Worm (Caenorhabditis elegans) whole organism, late embryonic: ENCODE data around the gene K03B8.11.
A peak's percentile ranks its signal among the peaks of the same experiment; 100 is the strongest.

Source experiments
- C08G9.2 ChIP-seq: sonication (generic microtip); optimal IDR thresholded peaks from 2 replicates; lab custom pipeline; 2016; ENCODE audit warnings: mild to moderate bottlenecking, missing genetic modification characterization, moderate library complexity, missing compliant biosample characterization
- K09A11.1 ChIP-seq: sonication (generic microtip); optimal IDR thresholded peaks from 2 replicates; lab custom pipeline; 2017; ENCODE audit warnings: antibody characterized with exemption, mild to moderate bottlenecking, missing genetic modification characterization, missing compliant biosample characterization; ENCODE audit not compliant: insufficient read depth
- T23F11.4 ChIP-seq: fragments of 200-800 bp; sonication (Bioruptor generic); optimal IDR thresholded peaks from 2 replicates; lab custom pipeline; 2018; ENCODE audit warnings: mild to moderate bottlenecking, missing genetic modification characterization, missing compliant biosample characterization
- Y22D7AL.16 ChIP-seq: sonication (generic microtip); optimal IDR thresholded peaks from 2 replicates; lab custom pipeline; 2016; ENCODE audit warnings: missing genetic modification characterization, missing compliant biosample characterization
- ama-1 ChIP-seq: fragments of 150-350 bp; optimal IDR thresholded peaks from 2 replicates; lab custom pipeline; 2014
- ceh-18 ChIP-seq: sonication (generic microtip); optimal IDR thresholded peaks from 2 replicates; lab custom pipeline; 2016; ENCODE audit warnings: missing genetic modification characterization, missing compliant biosample characterization
- ceh-19 ChIP-seq: fragments of 200-800 bp; sonication (Bioruptor generic); optimal IDR thresholded peaks from 2 replicates; lab custom pipeline; 2018; ENCODE audit warnings: mild to moderate bottlenecking, missing genetic modification characterization, missing compliant biosample characterization
- ceh-22 ChIP-seq: sonication (generic microtip); optimal IDR thresholded peaks from 2 replicates; lab custom pipeline; 2017; ENCODE audit warnings: missing biosample characterization, missing genetic modification characterization
- ceh-24 ChIP-seq: sonication (generic microtip); optimal IDR thresholded peaks from 2 replicates; lab custom pipeline; 2016; ENCODE audit warnings: mild to moderate bottlenecking, missing genetic modification characterization, missing compliant biosample characterization
- ceh-30 ChIP-seq: fragments of 150-350 bp; optimal IDR thresholded peaks from 2 replicates; lab custom pipeline; 2014; ENCODE audit warnings: missing biosample characterization, missing genetic modification characterization
- ceh-31 ChIP-seq: sonication (generic microtip); optimal IDR thresholded peaks from 2 replicates; lab custom pipeline; 2016; ENCODE audit warnings: missing genetic modification characterization, missing compliant biosample characterization
- ceh-34 ChIP-seq: sonication (generic microtip); optimal IDR thresholded peaks from 2 replicates; lab custom pipeline; 2016; ENCODE audit warnings: mild to moderate bottlenecking, missing genetic modification characterization, missing compliant biosample characterization
- ceh-48 ChIP-seq: sonication (generic microtip); optimal IDR thresholded peaks from 2 replicates; lab custom pipeline; 2016; ENCODE audit warnings: missing genetic modification characterization, inconsistent platforms, missing compliant biosample characterization
- ceh-6 ChIP-seq: fragments of 200-800 bp; sonication (Bioruptor generic); optimal IDR thresholded peaks from 2 replicates; lab custom pipeline; 2018; ENCODE audit warnings: mild to moderate bottlenecking, missing genetic modification characterization, missing compliant biosample characterization
- dmd-4 ChIP-seq: sonication (generic microtip); optimal IDR thresholded peaks from 2 replicates; lab custom pipeline; 2016; ENCODE audit warnings: borderline replicate concordance, missing genetic modification characterization, missing compliant biosample characterization
- dve-1 ChIP-seq: sonication (generic microtip); optimal IDR thresholded peaks from 2 replicates; lab custom pipeline; 2017; ENCODE audit warnings: antibody characterized with exemption, mild to moderate bottlenecking, missing genetic modification characterization, missing compliant biosample characterization
- elt-4 ChIP-seq: sonication (generic microtip); optimal IDR thresholded peaks from 2 replicates; lab custom pipeline; 2016; ENCODE audit warnings: missing genetic modification characterization, missing compliant biosample characterization
- ets-4 ChIP-seq: sonication (generic microtip); optimal IDR thresholded peaks from 2 replicates; lab custom pipeline; 2016; ENCODE audit warnings: missing genetic modification characterization, missing compliant biosample characterization
- eyg-1 ChIP-seq: sonication (generic microtip); optimal IDR thresholded peaks from 2 replicates; lab custom pipeline; 2016; ENCODE audit warnings: missing genotype, missing genetic modification characterization, missing compliant biosample characterization
- fkh-10 ChIP-seq: fragments of 150-350 bp; optimal IDR thresholded peaks from 2 replicates; lab custom pipeline; 2014; ENCODE audit warnings: missing biosample characterization, missing genetic modification reagents, missing genetic modification characterization
- fkh-6 ChIP-seq: sonication (generic microtip); optimal IDR thresholded peaks from 2 replicates; lab custom pipeline; 2016; ENCODE audit warnings: missing genetic modification characterization, missing compliant biosample characterization
- hlh-30 ChIP-seq: sonication (generic microtip); optimal IDR thresholded peaks from 2 replicates; lab custom pipeline; 2017; ENCODE audit warnings: antibody characterized with exemption, missing genetic modification characterization, missing compliant biosample characterization; ENCODE audit not compliant: insufficient read depth
- hlh-8 ChIP-seq: sonication (generic microtip); optimal IDR thresholded peaks from 2 replicates; lab custom pipeline; 2016; ENCODE audit warnings: missing genotype, missing genetic modification characterization, missing compliant biosample characterization
- lin-11 ChIP-seq: fragments of 200-800 bp; sonication (Bioruptor generic); optimal IDR thresholded peaks from 2 replicates; lab custom pipeline; 2018; ENCODE audit warnings: mild to moderate bottlenecking, missing genetic modification characterization, missing compliant biosample characterization
- nfya-1 ChIP-seq: sonication (generic microtip); optimal IDR thresholded peaks from 2 replicates; lab custom pipeline; 2017; ENCODE audit warnings: missing genetic modification characterization, mild to moderate bottlenecking, missing compliant biosample characterization, antibody characterized with exemption, moderate library complexity
- pat-9 ChIP-seq: fragments of 200-800 bp; sonication (Bioruptor generic); optimal IDR thresholded peaks from 2 replicates; lab custom pipeline; 2018; ENCODE audit warnings: mild to moderate bottlenecking, missing genetic modification characterization, moderate library complexity, missing compliant biosample characterization
- pqm-1 ChIP-seq: sonication (generic microtip); optimal IDR thresholded peaks from 2 replicates; lab custom pipeline; 2016; ENCODE audit warnings: missing genetic modification characterization, missing compliant biosample characterization
- pros-1 ChIP-seq: fragments of 150-350 bp; optimal IDR thresholded peaks from 2 replicates; lab custom pipeline; 2014; ENCODE audit warnings: missing biosample characterization, missing genetic modification reagents, missing genetic modification characterization
- ref-2 ChIP-seq: sonication (generic microtip); optimal IDR thresholded peaks from 2 replicates; lab custom pipeline; 2016; ENCODE audit warnings: missing genetic modification characterization, missing compliant biosample characterization
- sdc-2 ChIP-seq: sonication (generic microtip); optimal IDR thresholded peaks from 2 replicates; lab custom pipeline; 2016; ENCODE audit warnings: missing genotype, missing genetic modification characterization, missing compliant biosample characterization
- sox-2 ChIP-seq: fragments of 200-800 bp; sonication (Bioruptor generic); IDR thresholded peaks from 2 replicates; pipeline ENCODE4 v1.3.6; 2022; ENCODE audit warnings: missing genetic modification reagents, missing genetic modification characterization, missing compliant biosample characterization
- tbx-2 ChIP-seq: sonication (generic microtip); optimal IDR thresholded peaks from 2 replicates; lab custom pipeline; 2016; ENCODE audit warnings: missing genetic modification characterization, missing compliant biosample characterization
- tbx-7 ChIP-seq: sonication (generic microtip); optimal IDR thresholded peaks from 2 replicates; lab custom pipeline; 2016; ENCODE audit warnings: missing genotype, missing genetic modification characterization, missing compliant biosample characterization
- ttx-3 ChIP-seq: sonication (generic microtip); optimal IDR thresholded peaks from 2 replicates; lab custom pipeline; 2016; ENCODE audit warnings: missing genetic modification reagents, missing genetic modification characterization, missing compliant biosample characterization
- unc-42 ChIP-seq: sonication (generic microtip); optimal IDR thresholded peaks from 2 replicates; lab custom pipeline; 2016; ENCODE audit warnings: missing genotype, missing genetic modification characterization, missing compliant biosample characterization
- unc-86 ChIP-seq: sonication (generic microtip); optimal IDR thresholded peaks from 2 replicates; lab custom pipeline; 2016; ENCODE audit warnings: missing genetic modification characterization, missing compliant biosample characterization

Gene K03B8.11

DNA sequence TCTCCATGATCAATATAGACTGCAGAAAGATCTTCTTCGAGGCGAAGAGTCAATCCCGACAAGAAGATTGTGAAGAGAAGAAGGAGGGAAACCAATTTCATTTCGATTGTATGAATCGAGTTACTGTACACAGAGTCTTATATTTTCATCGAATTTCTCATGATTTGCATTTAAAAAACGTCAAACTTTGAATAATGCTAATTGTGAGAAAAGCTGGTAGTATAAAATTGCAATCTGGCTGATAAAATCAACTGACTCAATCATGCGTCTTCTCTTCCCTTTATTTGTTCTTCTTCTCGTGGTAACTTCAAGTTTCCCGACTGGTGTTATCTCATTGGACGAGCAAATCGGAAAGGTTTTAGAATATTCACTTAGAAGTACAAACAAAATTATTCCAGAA is at the start of gene K03B8.11, which contains the start of gene K03B8.14:
K03B8.11 (minus strand) TSS at position 101 of the 400 bp plus-strand sequence.
K03B8.14 (plus strand) TSS at position 110 of the 400 bp plus-strand sequence.
- TF ChIP-seq ceh-34 (no peak), C08G9.2 (no peak), ttx-3 (tag; lab: Kevin White, UChicago) (no peak), ceh-48 (tag; lab: Kevin White, UChicago) (no peak), ceh-31 (tag; lab: Kevin White, UChicago) (no peak), nfya-1 (tag; lab: Kevin White, UChicago) (no peak), Y22D7AL.16 (tag; lab: Kevin White, UChicago) (no peak), eyg-1 (no peak), hlh-8 (no peak), ceh-22 (tag; lab: Kevin White, UChicago) (no peak), pros-1 (tag; lab: Kevin White, UChicago) (no peak), ama-1 (lab: Kevin White, UChicago) (no peak)

DNA sequence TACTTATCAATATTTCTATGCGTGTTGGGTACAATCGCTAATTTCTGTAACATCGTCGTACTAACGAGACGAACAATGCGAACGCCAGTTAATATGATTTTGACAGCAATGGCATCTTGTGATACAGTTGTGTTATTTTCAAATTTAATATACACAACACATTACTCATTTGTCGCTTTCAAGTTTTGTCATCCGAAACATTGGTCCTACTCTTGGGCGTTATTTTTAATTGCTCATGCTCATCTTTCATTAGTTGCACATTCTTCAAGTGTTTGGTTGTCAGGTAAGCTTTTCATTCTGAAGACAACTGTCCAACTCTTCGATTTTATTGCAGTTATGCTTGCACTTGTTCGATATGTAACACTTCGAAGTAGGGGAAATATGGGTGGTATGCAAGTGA is 48.9 kb upstream of the K03B8.11 start:
- TF ChIP-seq dmd-4 (tag; lab: Kevin White, UChicago), result no peak
- no peak for TF ChIP-seq dve-1
- no peak for TF ChIP-seq pqm-1
- TF ChIP-seq elt-4, result no peak
- no peak for TF ChIP-seq ceh-19 (GFP tag; lab: Kevin White, UChicago)
- TF ChIP-seq Y22D7AL.16 (tag; lab: Kevin White, UChicago), result no peak
- no peak for TF ChIP-seq ceh-24 (tag; lab: Kevin White, UChicago)
- TF ChIP-seq nfya-1 (tag; lab: Kevin White, UChicago), result no peak
- TF ChIP-seq pat-9 (tag; lab: Kevin White, UChicago), result no peak

DNA sequence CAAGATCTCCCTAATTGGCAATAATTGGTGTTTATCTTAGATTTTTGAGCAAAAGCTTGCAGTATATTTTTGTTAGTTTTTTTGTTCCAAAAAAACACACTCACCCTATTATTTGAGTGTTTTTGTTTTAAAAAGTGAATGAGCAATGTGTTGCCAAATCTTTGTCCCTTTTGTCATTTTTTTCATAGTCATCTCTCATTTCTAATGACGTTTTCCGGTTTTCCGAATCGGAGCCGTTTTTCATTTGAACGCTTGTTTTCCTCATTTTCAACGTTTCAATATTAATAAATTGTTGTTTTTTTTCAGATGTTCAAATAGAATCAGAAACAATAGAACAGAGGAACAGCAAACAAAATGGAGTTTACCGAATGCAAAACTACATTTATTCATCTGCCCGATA is 48.2 kb upstream of the K03B8.11 start, which contains the start of gene dmsr-1:
dmsr-1 (plus strand) TSS at position 301 of the 400 bp plus-strand sequence.
- no peak for TF ChIP-seq fkh-10 (GFP tag; lab: Kevin White, UChicago)
- no peak for TF ChIP-seq dve-1
- TF ChIP-seq sdc-2, result no peak
- no peak for TF ChIP-seq hlh-30 (tag; lab: Kevin White, UChicago)
- no peak for TF ChIP-seq ceh-30 (tag; lab: Kevin White, UChicago)
- no peak for TF ChIP-seq unc-86 (tag; lab: Kevin White, UChicago)
- TF ChIP-seq ceh-18 (tag; lab: Kevin White, UChicago), result no peak
- TF ChIP-seq tbx-2 (tag; lab: Kevin White, UChicago), result no peak
- no peak for TF ChIP-seq ets-4 (tag; lab: Kevin White, UChicago)
- TF ChIP-seq ceh-34, result no peak
- TF ChIP-seq fkh-6 (tag; lab: Kevin White, UChicago), result no peak
- no peak for TF ChIP-seq T23F11.4
- no peak for TF ChIP-seq tbx-7 (tag; lab: Kevin White, UChicago)
- TF ChIP-seq dmd-4 (tag; lab: Kevin White, UChicago), result no peak
- TF ChIP-seq sox-2 (GFP tag; lab: Robert Waterston, UW), result no peak
- no peak for TF ChIP-seq ceh-6 (GFP tag; lab: Kevin White, UChicago)
- TF ChIP-seq, all 69 proteins: peak for 0

DNA sequence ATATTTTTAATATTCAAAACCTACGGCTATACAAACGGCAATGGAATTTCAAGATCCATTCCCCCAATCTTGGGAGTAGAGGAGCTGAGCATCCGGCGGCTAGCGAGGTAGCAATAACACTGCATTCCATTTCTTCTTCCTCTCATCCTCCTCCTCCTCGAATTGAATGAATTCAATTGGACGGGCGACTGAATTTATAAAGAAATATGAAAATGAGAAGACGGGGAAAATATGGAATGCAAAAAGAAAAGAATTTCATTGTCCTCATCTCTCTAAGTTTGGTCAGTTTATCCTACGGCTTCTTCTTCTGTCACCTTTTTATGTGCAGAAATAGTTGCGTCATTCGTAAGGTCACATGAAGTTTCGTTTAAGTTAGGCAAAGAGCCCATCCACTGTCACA is 46.1 kb upstream of the K03B8.11 start:
- no peak for TF ChIP-seq ref-2 (tag; lab: Kevin White, UChicago)
- TF ChIP-seq sox-2 (GFP tag; lab: Robert Waterston, UW), result no peak
- no peak for TF ChIP-seq K09A11.1 (tag; lab: Kevin White, UChicago)
- no peak for TF ChIP-seq lin-11 (tag; lab: Kevin White, UChicago)
- TF ChIP-seq unc-42 (tag; lab: Kevin White, UChicago), result peak; percentile 39
- TF ChIP-seq, all 69 proteins: peak for 1
